Fruit fly (Drosophila melanogaster) whole organism, embryonic: Measurements from ENCODE around the gene Vps2.

Experiments
- Asciz ChIP-seq: fragments of 200-800 bp; sonication (Bioruptor generic); optimal IDR thresholded peaks from 2 replicates; lab custom pipeline; 2017; ENCODE audit warnings: missing biosample characterization, mild to moderate bottlenecking, missing genetic modification characterization, missing genetic modification reagents
- Atf3 ChIP-seq: fragments of 200-800 bp; sonication (Bioruptor generic); optimal IDR thresholded peaks from 3 replicates; lab custom pipeline; 2016; ENCODE audit warnings: missing biosample characterization, missing genetic modification characterization
- CG1024 ChIP-seq: fragments of 200-800 bp; sonication (Bioruptor generic); IDR thresholded peaks from 2 replicates; pipeline ENCODE4 v1.3.6; 2022; ENCODE audit warnings: missing biosample characterization, missing genetic modification characterization
- CG12071 ChIP-seq: fragments of 200-800 bp; sonication (Bioruptor generic); optimal IDR thresholded peaks from 3 replicates; lab custom pipeline; 2018; ENCODE audit warnings: missing biosample characterization, mild to moderate bottlenecking, missing genetic modification characterization
- CG15514 ChIP-seq: fragments of 200-800 bp; sonication (Bioruptor generic); optimal IDR thresholded peaks from 3 replicates; lab custom pipeline; 2017; ENCODE audit warnings: missing biosample characterization, missing genetic modification characterization, mild to moderate bottlenecking, moderate library complexity, missing genetic modification reagents
- CG15601 ChIP-seq: fragments of 200-800 bp; sonication (Bioruptor generic); optimal IDR thresholded peaks from 3 replicates; lab custom pipeline; 2019; ENCODE audit warnings: missing biosample characterization, mild to moderate bottlenecking, missing genetic modification characterization, moderate library complexity
- CG16779 ChIP-seq: fragments of 200-800 bp; sonication (Bioruptor generic); IDR thresholded peaks from 2 replicates; pipeline ENCODE4 v1.3.6; 2022; ENCODE audit warnings: missing biosample characterization, missing genetic modification characterization
- CG16813 ChIP-seq: fragments of 200-800 bp; sonication (Bioruptor generic); IDR thresholded peaks from 3 replicates; pipeline ENCODE4 v1.3.6; 2022; ENCODE audit warnings: missing biosample characterization, missing genetic modification characterization; ENCODE audit not compliant: partially characterized antibody
- CG17359 ChIP-seq: fragments of 200-800 bp; sonication (Bioruptor generic); optimal IDR thresholded peaks from 3 replicates; lab custom pipeline; 2018; ENCODE audit warnings: missing biosample characterization, mild to moderate bottlenecking, missing genetic modification characterization, moderate library complexity
- CG18011 ChIP-seq: fragments of 200-800 bp; sonication (Bioruptor generic); optimal IDR thresholded peaks from 2 replicates; lab custom pipeline; 2017; ENCODE audit warnings: missing biosample characterization, missing genetic modification characterization, mild to moderate bottlenecking, moderate library complexity, missing genotype
- CG31365 ChIP-seq: fragments of 200-800 bp; sonication (Bioruptor generic); optimal IDR thresholded peaks from 2 replicates; lab custom pipeline; 2018; ENCODE audit warnings: missing biosample characterization, mild to moderate bottlenecking, missing genetic modification characterization
- CG32532 ChIP-seq: fragments of 200-800 bp; sonication (Bioruptor generic); IDR thresholded peaks from 2 replicates; pipeline ENCODE4 v1.3.6; 2022; ENCODE audit warnings: missing biosample characterization, missing genetic modification characterization
- CG34224 ChIP-seq: fragments of 200-800 bp; sonication (Bioruptor generic); IDR thresholded peaks from 3 replicates; pipeline ENCODE4 v1.3.6; 2022; ENCODE audit warnings: missing biosample characterization, missing genetic modification characterization; ENCODE audit not compliant: partially characterized antibody
- CG4617 ChIP-seq: fragments of 200-800 bp; sonication (Bioruptor generic); optimal IDR thresholded peaks from 3 replicates; lab custom pipeline; 2016; ENCODE audit warnings: missing biosample characterization, missing genetic modification characterization, borderline replicate concordance
- CG4854 ChIP-seq: fragments of 200-800 bp; sonication (Bioruptor generic); optimal IDR thresholded peaks from 2 replicates; lab custom pipeline; 2016; ENCODE audit warnings: missing biosample characterization, missing genetic modification characterization, inconsistent platforms
- CG5245 ChIP-seq: fragments of 200-800 bp; sonication (Bioruptor generic); optimal IDR thresholded peaks from 3 replicates; lab custom pipeline; 2016; ENCODE audit warnings: missing biosample characterization, missing genetic modification characterization
- CG6254 ChIP-seq: fragments of 200-800 bp; sonication (Bioruptor generic); optimal IDR thresholded peaks from 3 replicates; lab custom pipeline; 2017; ENCODE audit warnings: mild to moderate bottlenecking, missing biosample characterization, missing genetic modification reagents, missing genetic modification characterization
- CG7357 ChIP-seq: fragments of 200-800 bp; sonication (Bioruptor generic); IDR thresholded peaks from 3 replicates; pipeline ENCODE4 v1.3.6; 2022; ENCODE audit warnings: missing biosample characterization, missing genetic modification characterization
- CG7786 ChIP-seq: fragments of 200-800 bp; sonication (Bioruptor generic); optimal IDR thresholded peaks from 2 replicates; lab custom pipeline; 2016; ENCODE audit warnings: missing biosample characterization, missing genetic modification characterization
- CG8388 ChIP-seq: fragments of 200-800 bp; sonication (Bioruptor generic); optimal IDR thresholded peaks from 2 replicates; lab custom pipeline; 2019; ENCODE audit warnings: missing biosample characterization, mild to moderate bottlenecking, missing genetic modification characterization, moderate library complexity
- CG9609 ChIP-seq: fragments of 200-800 bp; sonication (Bioruptor generic); optimal IDR thresholded peaks from 3 replicates; lab custom pipeline; 2016; ENCODE audit warnings: missing biosample characterization, missing genetic modification characterization
- CHES-1-like ChIP-seq: fragments of 200-800 bp; sonication (Bioruptor generic); optimal IDR thresholded peaks from 2 replicates; lab custom pipeline; 2016; ENCODE audit warnings: missing biosample characterization, missing genetic modification characterization
- Drgx ChIP-seq: fragments of 200-800 bp; sonication (Bioruptor generic); IDR thresholded peaks from 2 replicates; pipeline ENCODE4 v1.3.6; 2022; ENCODE audit warnings: missing biosample characterization, missing genetic modification characterization
- Ets97D ChIP-seq: fragments of 200-800 bp; sonication (Bioruptor generic); optimal IDR thresholded peaks from 3 replicates; lab custom pipeline; 2016; ENCODE audit warnings: missing biosample characterization, missing genetic modification characterization
- Gug ChIP-seq: fragments of 200-800 bp; sonication (Bioruptor generic); IDR thresholded peaks from 4 replicates; pipeline ENCODE4 v1.3.6; 2022; ENCODE audit warnings: missing biosample characterization, missing genetic modification characterization
- H15 ChIP-seq: fragments of 200-800 bp; sonication (Bioruptor generic); IDR thresholded peaks from 3 replicates; pipeline ENCODE4 v1.3.6; 2022; ENCODE audit warnings: missing biosample characterization, missing genetic modification characterization
- Hand ChIP-seq: fragments of 200-800 bp; sonication (Bioruptor generic); optimal IDR thresholded peaks from 2 replicates; lab custom pipeline; 2017; ENCODE audit warnings: mild to moderate bottlenecking, missing biosample characterization, missing genetic modification reagents, missing genetic modification characterization
- HmgZ ChIP-seq: fragments of 200-800 bp; sonication (Bioruptor generic); optimal IDR thresholded peaks from 2 replicates; lab custom pipeline; 2018; ENCODE audit warnings: missing biosample characterization, mild to moderate bottlenecking, missing genetic modification characterization
- Hr51 ChIP-seq, 2 experiments: fragments of 200-800 bp; sonication (Bioruptor generic); optimal IDR thresholded peaks; 2 replicates in 1 of 2; 3 replicates in 1 of 2; lab custom pipeline; 2016 to 2018; ENCODE audit warnings: missing biosample characterization in 2 of 2, missing genetic modification characterization in 2 of 2, mild to moderate bottlenecking in 1 of 2, moderate library complexity in 1 of 2
- Jarid2 ChIP-seq: fragments of 200-800 bp; sonication (Bioruptor generic); optimal IDR thresholded peaks from 3 replicates; lab custom pipeline; 2017; ENCODE audit warnings: mild to moderate bottlenecking, missing biosample characterization, missing genetic modification reagents, missing genetic modification characterization
- Meics ChIP-seq: fragments of 200-800 bp; sonication (Bioruptor generic); optimal IDR thresholded peaks from 2 replicates; lab custom pipeline; 2017; ENCODE audit warnings: missing biosample characterization, mild to moderate bottlenecking, missing genetic modification characterization
- Mrtf ChIP-seq: fragments of 200-800 bp; sonication (Bioruptor generic); IDR thresholded peaks from 3 replicates; pipeline ENCODE4 v1.3.6; 2022; ENCODE audit warnings: missing biosample characterization, missing genetic modification characterization
- Spps ChIP-seq: fragments of 200-800 bp; sonication (Bioruptor generic); optimal IDR thresholded peaks from 2 replicates; lab custom pipeline; 2018; ENCODE audit warnings: missing biosample characterization, mild to moderate bottlenecking, missing genetic modification characterization
- bowl ChIP-seq: fragments of 200-800 bp; sonication (Bioruptor generic); IDR thresholded peaks from 2 replicates; pipeline ENCODE4 v1.3.6; 2022; ENCODE audit warnings: missing biosample characterization, missing genetic modification characterization
- br ChIP-seq: fragments of >200 bp; optimal IDR thresholded peaks from 2 replicates; lab custom pipeline; 2017
- btn ChIP-seq: fragments of 200-800 bp; sonication (Bioruptor generic); optimal IDR thresholded peaks from 2 replicates; lab custom pipeline; 2016; ENCODE audit warnings: missing biosample characterization, missing genetic modification characterization
- dan ChIP-seq: fragments of 200-800 bp; sonication (Bioruptor generic); IDR thresholded peaks from 2 replicates; pipeline ENCODE4 v1.3.6; 2022; ENCODE audit warnings: missing biosample characterization, missing genetic modification characterization
- esg ChIP-seq: fragments of 200-800 bp; sonication (Bioruptor generic); conservative IDR thresholded peaks from 2 replicates; pipeline ENCODE4 v1.3.6; 2022; ENCODE audit warnings: missing biosample characterization, missing genetic modification characterization
- eve ChIP-seq, 2 experiments: fragments of >200 bp; optimal IDR thresholded peaks; 2 replicates each; lab custom pipeline; 2017; ENCODE audit warnings: missing biosample characterization in 2 of 2, missing genetic modification characterization in 2 of 2
- maf-S ChIP-seq: fragments of 200-800 bp; sonication (Bioruptor generic); optimal IDR thresholded peaks from 2 replicates; lab custom pipeline; 2016; ENCODE audit warnings: missing biosample characterization, missing genetic modification characterization
- prd ChIP-seq, 3 experiments: fragments of >200 bp in 2 of 3; fragments of 200-800 bp in 1 of 3; sonication (Bioruptor generic) in 1 of 3; optimal IDR thresholded peaks in 2 of 3; IDR thresholded peaks in 1 of 3; 2 replicates in 2 of 3; 3 replicates in 1 of 3; pipeline versions ENCODE4 v1.3.6 to Lab custom; 2017 to 2022; ENCODE audit warnings: missing biosample characterization in 1 of 3, missing genetic modification characterization in 1 of 3
- salm ChIP-seq: fragments of 200-800 bp; sonication (Bioruptor generic); optimal IDR thresholded peaks from 2 replicates; lab custom pipeline; 2018; ENCODE audit warnings: missing biosample characterization, mild to moderate bottlenecking, missing genetic modification characterization
- sens ChIP-seq: fragments of 200-800 bp; sonication (Bioruptor generic); peaks from one replicate; lab custom pipeline; 2016; ENCODE audit warnings: missing biosample characterization, missing genetic modification characterization
- sim ChIP-seq: fragments of 200-800 bp; sonication (Bioruptor generic); IDR thresholded peaks from 2 replicates; pipeline ENCODE4 v1.3.6; 2022; ENCODE audit warnings: missing biosample characterization, missing genetic modification characterization
- sob ChIP-seq: fragments of 200-800 bp; sonication (Bioruptor generic); IDR thresholded peaks from 2 replicates; pipeline ENCODE4 v1.3.6; 2022; ENCODE audit warnings: missing biosample characterization, missing genetic modification characterization
- tll ChIP-seq, 2 experiments: fragments of 200-800 bp in 1 of 2; fragments of >200 bp in 1 of 2; sonication (Bioruptor generic) in 1 of 2; optimal IDR thresholded peaks; 2 replicates each; lab custom pipeline; 2017 to 2019; ENCODE audit warnings: missing biosample characterization in 2 of 2, missing genetic modification characterization in 2 of 2, mild to moderate bottlenecking in 1 of 2, moderate library complexity in 1 of 2
- toy ChIP-seq: fragments of 200-800 bp; sonication (Bioruptor generic); IDR thresholded peaks from 2 replicates; pipeline ENCODE4 v1.3.6; 2022; ENCODE audit warnings: missing biosample characterization, missing genetic modification characterization
- wek ChIP-seq: fragments of 200-800 bp; sonication (Bioruptor generic); optimal IDR thresholded peaks from 3 replicates; lab custom pipeline; 2018; ENCODE audit warnings: missing biosample characterization, mild to moderate bottlenecking, missing genetic modification characterization, moderate library complexity

Gene Vps2

DNA sequence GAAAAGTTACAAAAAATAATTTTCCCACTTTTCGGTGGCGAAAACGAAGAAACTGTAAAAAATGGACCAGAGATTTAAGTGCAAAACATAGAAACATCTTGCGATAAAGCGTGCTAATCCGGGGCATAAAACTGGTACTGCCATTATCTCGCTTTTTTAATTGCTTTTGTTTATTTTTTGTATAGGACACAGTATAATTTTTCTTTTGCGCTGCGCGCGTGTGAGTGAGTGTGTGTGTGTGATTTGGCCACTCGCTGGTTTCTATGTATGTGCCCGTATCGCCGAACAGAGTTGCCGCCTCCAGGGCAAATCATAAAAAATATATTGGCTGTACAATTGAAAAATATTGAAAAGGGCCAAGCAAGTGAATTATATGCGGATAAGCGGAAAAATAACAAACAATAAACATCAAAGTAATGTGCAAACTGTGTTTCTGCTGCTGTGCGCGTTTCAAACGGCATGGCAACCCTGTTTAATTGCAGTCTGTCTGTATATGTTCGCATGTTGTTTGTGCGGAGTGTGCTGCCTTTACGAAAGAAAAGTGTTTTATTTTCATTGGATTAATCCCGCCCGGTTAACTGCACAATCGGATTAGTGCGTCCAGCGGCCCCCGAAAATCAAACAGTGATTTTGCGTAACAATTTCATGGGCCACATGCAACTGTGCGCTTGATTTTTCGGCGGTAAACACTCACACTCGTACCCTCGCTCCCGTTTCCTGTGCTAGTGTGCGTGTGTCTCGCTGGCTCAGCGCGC lies 10.3 kb upstream of the Vps2 start (continued):
- peak; percentile 96 for TF ChIP-seq CG17359
- peak; percentile 97 for TF ChIP-seq CG7786 (GFP tag; lab: Kevin White, UChicago)
- TF ChIP-seq tll (GFP tag; optimal IDR thresholded peaks at IDR 0.05; lab: Kevin White, UChicago), result peak in 1 of 2 experiments; percentile 51
- TF ChIP-seq CG31365 (tag; lab: Kevin White, UChicago), result peak; percentile 82
- peak; percentile 95 for TF ChIP-seq CG8388 (GFP tag; lab: Kevin White, UChicago)
- TF ChIP-seq Jarid2 (GFP tag; lab: Kevin White, UChicago), result peak; percentile 80
- peak; percentile 85 for TF ChIP-seq wek (GFP tag; lab: Kevin White, UChicago)
- peak; percentile 96 for TF ChIP-seq Atf3 (GFP tag; lab: Kevin White, UChicago)
- TF ChIP-seq CG12071 (GFP tag; lab: Kevin White, UChicago), result peak; percentile 95
- peak; percentile 97 for TF ChIP-seq maf-S (GFP tag; lab: Kevin White, UChicago)
- peak; percentile 91 for TF ChIP-seq CG7357 (GFP tag; lab: Robert Waterston, UW)
- peak in 1 of 2 experiments; percentile 30 for TF ChIP-seq eve (GFP tag; optimal IDR thresholded peaks at IDR 0.05; lab: Kevin White, UChicago)
- peak; percentile 96 for TF ChIP-seq CG5245 (GFP tag; lab: Kevin White, UChicago)
- TF ChIP-seq sens (GFP tag; lab: Kevin White, UChicago), result peak; percentile 100
- peak; percentile 94 to 95 for TF ChIP-seq Hr51 (GFP tag; optimal IDR thresholded peaks at IDR 0.05; lab: Kevin White, UChicago)
- peak; percentile 91 for TF ChIP-seq Ets97D
- TF ChIP-seq Meics (GFP tag; lab: Kevin White, UChicago), result peak; percentile 96
- TF ChIP-seq sob, result peak; percentile 96
- TF ChIP-seq CG15514, result peak; percentile 86
- TF ChIP-seq Spps (tag; lab: Kevin White, UChicago), result peak; percentile 89
- peak; percentile 98 for TF ChIP-seq CG32532 (GFP tag; lab: Robert Waterston, UW)
- peak; percentile 97 for TF ChIP-seq H15 (GFP tag; lab: Robert Waterston, UW)
- TF ChIP-seq dan (GFP tag; lab: Robert Waterston, UW), result peak; percentile 83
- peak; percentile 98 for TF ChIP-seq Gug
- peak; percentile 87 for TF ChIP-seq CG15601 (tag; lab: Kevin White, UChicago)
- TF ChIP-seq CG9609 (GFP tag; lab: Kevin White, UChicago), result peak; percentile 97
- no peak for TF ChIP-seq prd (optimal IDR thresholded peaks at IDR 0.05; lab: Kevin White, UChicago)
- TF ChIP-seq prd (GFP tag; IDR thresholded peaks at IDR 0.05; lab: Robert Waterston, UW), result peak; percentile 98
- TF ChIP-seq CG16813 (GFP tag; lab: Robert Waterston, UW), result peak; percentile 35; the same call in 1 of the 3 replicates
- TF ChIP-seq toy (GFP tag; lab: Robert Waterston, UW), result peak; percentile 87
- TF ChIP-seq bowl (GFP tag; lab: Robert Waterston, UW), result peak; percentile 88
- TF ChIP-seq CG4617, result peak; percentile 97
- TF ChIP-seq CG1024, result peak; percentile 92
- TF ChIP-seq sim (GFP tag; lab: Robert Waterston, UW), result peak; percentile 95
- peak; percentile 98 for TF ChIP-seq CHES-1-like (GFP tag; lab: Kevin White, UChicago)
- peak; percentile 92 for TF ChIP-seq Asciz (GFP tag; lab: Kevin White, UChicago)
- peak; percentile 91 for TF ChIP-seq CG16779 (GFP tag; lab: Robert Waterston, UW)
- TF ChIP-seq CG18011 (GFP tag; lab: Kevin White, UChicago), result peak; percentile 90
- peak; percentile 95 for TF ChIP-seq CG4854 (GFP tag; lab: Kevin White, UChicago)
- no peak for TF ChIP-seq br (lab: Kevin White, UChicago)
- peak; percentile 99 for TF ChIP-seq Drgx (GFP tag; lab: Robert Waterston, UW)
- no peak; the same call in 2 of the 3 replicates for TF ChIP-seq CG34224 (GFP tag; lab: Robert Waterston, UW)
- peak; percentile 97 for TF ChIP-seq esg (GFP tag; lab: Robert Waterston, UW)
- peak; percentile 93 for TF ChIP-seq CG6254 (GFP tag; lab: Kevin White, UChicago)
- TF ChIP-seq salm (tag; lab: Kevin White, UChicago), result peak; percentile 85
- peak; percentile 96 for TF ChIP-seq Mrtf
- peak; percentile 86 for TF ChIP-seq Hand
- TF ChIP-seq btn, result peak; percentile 94
- peak; percentile 96 for TF ChIP-seq HmgZ (tag; lab: Kevin White, UChicago)
